Worm (Caenorhabditis elegans): ENCODE measurements around the gene spl-1.

DNA sequence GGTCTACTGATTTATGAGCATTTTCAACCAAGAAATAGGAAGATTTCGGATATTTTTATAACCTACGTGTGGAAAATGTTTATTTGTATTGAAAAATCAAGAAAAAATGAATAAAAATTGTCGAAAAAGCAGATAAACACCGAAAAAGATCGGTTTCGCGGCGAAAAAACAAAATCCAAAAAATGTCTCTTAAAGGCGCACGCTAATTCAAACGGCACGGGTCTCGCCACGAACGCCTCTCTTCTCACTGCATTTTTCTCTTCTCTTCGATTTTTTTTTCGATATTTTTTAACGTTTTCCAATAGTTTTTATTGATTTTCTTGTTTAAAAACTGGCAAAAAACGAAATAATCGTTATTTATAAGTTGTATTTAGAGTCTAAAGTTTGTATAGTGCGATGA is 42.6 kb upstream of the spl-1 start:
- no peak for TF ChIP-seq lir-3 (tag; optimal IDR thresholded peaks at IDR 0.05; ENCODE audit: poor library complexity)
- TF ChIP-seq mef-2 (tag; optimal IDR thresholded peaks at IDR 0.05), result no peak
- TF ChIP-seq aly-2 (tag; optimal IDR thresholded peaks at IDR 0.05), result no peak
- TF ChIP-seq ama-1 (optimal IDR thresholded peaks at IDR 0.05), result no peak

Data from whole organism, L1 larva.